Fruit fly (Drosophila melanogaster): Measurements from ENCODE around the gene Marf.

The Marf gene

dm6 chrX:6339970-6340548, 25.7 kb upstream of the Marf start (continued):
- 0 out of 2 replicates have a peak, but pooled peaks have one; percentile 29 for TF ChIP-seq CG11696 (GFP tag; IDR thresholded peaks at IDR 0.05)
- no peak for TF ChIP-seq repo (GFP tag; optimal IDR thresholded peaks at IDR 0.05)
- peak; percentile 43; the same call in 1 of the 2 replicates for TF ChIP-seq CG4360 (GFP tag; IDR thresholded peaks at IDR 0.05)
- TF ChIP-seq CG12155 (GFP tag; optimal IDR thresholded peaks at IDR 0.05), result peak; percentile 19
- no peak for TF ChIP-seq Doc2 (GFP tag; IDR thresholded peaks at IDR 0.05)
- no peak for TF ChIP-seq CG6654 (GFP tag; optimal IDR thresholded peaks at IDR 0.05)
- peak; percentile 46 for TF ChIP-seq Ssrp (tag; optimal IDR thresholded peaks at IDR 0.05)
- TF ChIP-seq zf30C (GFP tag; optimal IDR thresholded peaks at IDR 0.05), result peak; percentile 10
- no peak for TF ChIP-seq CG4617 (GFP tag; optimal IDR thresholded peaks at IDR 0.05; ENCODE audit: borderline replicate concordance)
- peak; percentile 23 for TF ChIP-seq CG12299 (tag; optimal IDR thresholded peaks at IDR 0.05)
- peak; percentile 28 for TF ChIP-seq CG3407 (GFP tag; optimal IDR thresholded peaks at IDR 0.05)
- TF ChIP-seq CoRest (tag; optimal IDR thresholded peaks at IDR 0.05), result peak; percentile 22
- no peak for TF ChIP-seq CG10654 (GFP tag; optimal IDR thresholded peaks at IDR 0.05)
- TF ChIP-seq row (GFP tag; IDR thresholded peaks at IDR 0.05), result peak; percentile 61
- TF ChIP-seq Asciz (GFP tag; optimal IDR thresholded peaks at IDR 0.05), result peak; percentile 34
- TF ChIP-seq E2f1 (GFP tag; IDR thresholded peaks at IDR 0.05), result peak; percentile 66
- TF ChIP-seq CG18619 (GFP tag; optimal IDR thresholded peaks at IDR 0.05), result no peak
- TF ChIP-seq Hsf (GFP tag; optimal IDR thresholded peaks at IDR 0.05), result peak; percentile 41
- peak; percentile 59 for TF ChIP-seq CG6813 (GFP tag; optimal IDR thresholded peaks at IDR 0.05)
- no peak for TF ChIP-seq nerfin-1 (tag; optimal IDR thresholded peaks at IDR 0.05)
- TF ChIP-seq ken (GFP tag; IDR thresholded peaks at IDR 0.05), result 0 out of 3 replicates have a peak, but pooled peaks have one; percentile 46
- TF ChIP-seq run (tag; optimal IDR thresholded peaks at IDR 0.05), result no peak
- no peak for TF ChIP-seq Fer2 (tag; optimal IDR thresholded peaks at IDR 0.05)
- no peak for TF ChIP-seq CG18011 (GFP tag; optimal IDR thresholded peaks at IDR 0.05)
- TF ChIP-seq CG2199 (GFP tag; IDR thresholded peaks at IDR 0.05), result no peak
- TF ChIP-seq CG14860 (GFP tag; IDR thresholded peaks at IDR 0.05; ENCODE audit: partially characterized antibody), result no peak
- TF ChIP-seq YL-1 (GFP tag; optimal IDR thresholded peaks at IDR 0.05), result no peak
- peak; percentile 26 for TF ChIP-seq CG12219 (GFP tag; optimal IDR thresholded peaks at IDR 0.05)
- no peak for TF ChIP-seq Meics (GFP tag; optimal IDR thresholded peaks at IDR 0.05)
- peak; percentile 9 for TF ChIP-seq tin (GFP tag; optimal IDR thresholded peaks at IDR 0.05)
- TF ChIP-seq Dref (GFP tag; IDR thresholded peaks at IDR 0.05), result no peak
- TF ChIP-seq Usf (GFP tag; optimal IDR thresholded peaks at IDR 0.05), result no peak
- peak; percentile 14 for TF ChIP-seq mam (GFP tag; optimal IDR thresholded peaks at IDR 0.05)
- TF ChIP-seq CG7745 (tag; optimal IDR thresholded peaks at IDR 0.05), result no peak
- no peak for TF ChIP-seq CkIIα-i1 (GFP tag; IDR thresholded peaks at IDR 0.05)
- peak; percentile 67; the same call in 2 of the 3 replicates for TF ChIP-seq CG11695 (GFP tag; IDR thresholded peaks at IDR 0.05)
- peak; percentile 55 for TF ChIP-seq CG10366 (GFP tag; IDR thresholded peaks at IDR 0.05)
- peak; percentile 44 for TF ChIP-seq crol (GFP tag; IDR thresholded peaks at IDR 0.05)
- TF ChIP-seq CG11456 (GFP tag; IDR thresholded peaks at IDR 0.05), result peak; percentile 54; the same call in 1 of the 3 replicates
- no peak for TF ChIP-seq CG15696 (tag; optimal IDR thresholded peaks at IDR 0.05)
- no peak for TF ChIP-seq bbx (GFP tag; IDR thresholded peaks at IDR 0.05; ENCODE audit: partially characterized antibody)
- no peak for TF ChIP-seq sima (GFP tag; optimal IDR thresholded peaks at IDR 0.05)
- TF ChIP-seq aop (GFP tag; IDR thresholded peaks at IDR 0.05), result no peak
- TF ChIP-seq lov (optimal IDR thresholded peaks at IDR 0.05), result no peak
- TF ChIP-seq lov (GFP tag; IDR thresholded peaks at IDR 0.05), result no peak
- TF ChIP-seq CG9817 (tag; optimal IDR thresholded peaks at IDR 0.05), result peak; percentile 63
- TF ChIP-seq Sry-δ (GFP tag; optimal IDR thresholded peaks at IDR 0.05), result no peak
- peak; percentile 31 for TF ChIP-seq Chrac-16 (GFP tag; optimal IDR thresholded peaks at IDR 0.05)
- no peak for TF ChIP-seq gcm2 (GFP tag; optimal IDR thresholded peaks at IDR 0.05)
- no peak for TF ChIP-seq CG10274 (GFP tag; optimal IDR thresholded peaks at IDR 0.05)
- TF ChIP-seq amos (GFP tag; IDR thresholded peaks at IDR 0.05; ENCODE audit: partially characterized antibody), result no peak

All from whole organism, embryonic.